Worm (Caenorhabditis elegans): ENCODE results near the gene R05H5.3.

The R05H5.3 gene

ce11 chrII:10203765-10204164 is 6.3 kb downstream of the R05H5.3 start:
- TF ChIP-seq nhr-237 (tag; optimal IDR thresholded peaks at IDR 0.05) (peak; percentile 34), bed-3 (GFP tag; optimal IDR thresholded peaks at IDR 0.05) (no peak), sptf-1 (tag; optimal IDR thresholded peaks at IDR 0.05) (no peak), sem-2 (GFP tag; optimal IDR thresholded peaks at IDR 0.05) (no peak), blmp-1 (tag; optimal IDR thresholded peaks at IDR 0.05) (peak; percentile 13), ham-2 (GFP tag; optimal IDR thresholded peaks at IDR 0.05) (peak; percentile 67), hlh-1 (tag; optimal IDR thresholded peaks at IDR 0.05) (no peak), flh-1 (GFP tag; optimal IDR thresholded peaks at IDR 0.05) (no peak), mab-5 (tag; optimal IDR thresholded peaks at IDR 0.05) (no peak), elt-3 (tag; optimal IDR thresholded peaks at IDR 0.05) (no peak), mls-2 (tag; optimal IDR thresholded peaks at IDR 0.05) (no peak), pha-4 (tag; optimal IDR thresholded peaks at IDR 0.05) (peak; percentile 68)

ce11 chrII:10204428-10205049 is 7.1 kb downstream of the R05H5.3 start:
- no peak for TF ChIP-seq tbx-8 (GFP tag; optimal IDR thresholded peaks at IDR 0.05)
- TF ChIP-seq lin-13 (tag; optimal IDR thresholded peaks at IDR 0.05), result no peak
- TF ChIP-seq nhr-237 (tag; optimal IDR thresholded peaks at IDR 0.05), result no peak
- TF ChIP-seq nhr-12 (tag; optimal IDR thresholded peaks at IDR 0.05), result no peak
- TF ChIP-seq mab-5 (tag; optimal IDR thresholded peaks at IDR 0.05), result no peak
- peak; percentile 32 for TF ChIP-seq pha-4 (tag; optimal IDR thresholded peaks at IDR 0.05)
- no peak for TF ChIP-seq unc-62 (GFP tag; optimal IDR thresholded peaks at IDR 0.05)
- TF ChIP-seq mep-1 (tag; optimal IDR thresholded peaks at IDR 0.05), result no peak
- no peak for TF ChIP-seq drap-1 (GFP tag; optimal IDR thresholded peaks at IDR 0.05)
- no peak for TF ChIP-seq M03D4.4 (tag; optimal IDR thresholded peaks at IDR 0.05)
- peak; percentile 53 for TF ChIP-seq hlh-1 (tag; optimal IDR thresholded peaks at IDR 0.05)
- no peak for TF ChIP-seq ces-1 (GFP tag; optimal IDR thresholded peaks at IDR 0.05)
- TF ChIP-seq bed-3 (GFP tag; optimal IDR thresholded peaks at IDR 0.05), result no peak
- TF ChIP-seq cnd-1 (tag; optimal IDR thresholded peaks at IDR 0.05), result no peak

- TF ChIP-seq blmp-1 (tag; optimal IDR thresholded peaks at IDR 0.05) (no peak), ztf-11 (tag; optimal IDR thresholded peaks at IDR 0.05) (no peak), unc-39 (tag; optimal IDR thresholded peaks at IDR 0.05) (no peak), elt-3 (tag; optimal IDR thresholded peaks at IDR 0.05) (no peak), cnd-1 (tag; optimal IDR thresholded peaks at IDR 0.05) (no peak), nhr-237 (tag; optimal IDR thresholded peaks at IDR 0.05) (no peak), bed-3 (GFP tag; optimal IDR thresholded peaks at IDR 0.05) (no peak), sem-2 (GFP tag; optimal IDR thresholded peaks at IDR 0.05) (no peak), ceh-43 (GFP tag; optimal IDR thresholded peaks at IDR 0.05) (no peak), hlh-1 (tag; optimal IDR thresholded peaks at IDR 0.05) (no peak)
These were observed 9.0 kb downstream of the R05H5.3 start, which contains the start of gene T01E8.1 for ce11 chrII:10206425-10206824. Gene T01E8.1, plus strand, starts transcription at chrII:10206725.

ce11 chrII:10218171-10218570 is 20.7 kb downstream of the R05H5.3 start, which contains the start of gene ref-1:
Gene ref-1, plus strand, starts transcription at chrII:10218471.
- no peak for TF ChIP-seq unc-120 (tag; optimal IDR thresholded peaks at IDR 0.05; ENCODE audit: poor library complexity, severe bottlenecking)
- no peak for TF ChIP-seq drap-1 (GFP tag; optimal IDR thresholded peaks at IDR 0.05)
- no peak for TF ChIP-seq mls-2 (tag; optimal IDR thresholded peaks at IDR 0.05)
- TF ChIP-seq lin-32 (GFP tag; optimal IDR thresholded peaks at IDR 0.05), result no peak
- TF ChIP-seq unc-39 (tag; optimal IDR thresholded peaks at IDR 0.05), result no peak
- TF ChIP-seq ces-1 (GFP tag; optimal IDR thresholded peaks at IDR 0.05), result no peak
- TF ChIP-seq ham-2 (GFP tag; optimal IDR thresholded peaks at IDR 0.05), result no peak
- TF ChIP-seq nhr-237 (tag; optimal IDR thresholded peaks at IDR 0.05), result no peak
- no peak for TF ChIP-seq ztf-11 (tag; optimal IDR thresholded peaks at IDR 0.05)
- no peak for TF ChIP-seq lin-13 (tag; optimal IDR thresholded peaks at IDR 0.05)
- TF ChIP-seq lsy-2 (tag; optimal IDR thresholded peaks at IDR 0.05), result no peak
- no peak for TF ChIP-seq nhr-12 (tag; optimal IDR thresholded peaks at IDR 0.05)
- no peak for TF ChIP-seq flh-1 (GFP tag; optimal IDR thresholded peaks at IDR 0.05)
- no peak for TF ChIP-seq ceh-43 (GFP tag; optimal IDR thresholded peaks at IDR 0.05)

ce11 chrII:10220631-10221030 is 23.2 kb downstream of the R05H5.3 start:
- TF ChIP-seq mab-5 (tag; optimal IDR thresholded peaks at IDR 0.05) (no peak), zip-8 (tag; optimal IDR thresholded peaks at IDR 0.05) (no peak), nhr-237 (tag; optimal IDR thresholded peaks at IDR 0.05) (no peak), nhr-12 (tag; optimal IDR thresholded peaks at IDR 0.05) (no peak), pha-4 (tag; optimal IDR thresholded peaks at IDR 0.05) (no peak)

- TF ChIP-seq ham-2 (GFP tag; optimal IDR thresholded peaks at IDR 0.05) (no peak), sptf-1 (tag; optimal IDR thresholded peaks at IDR 0.05) (no peak), unc-62 (GFP tag; optimal IDR thresholded peaks at IDR 0.05) (no peak), mls-2 (tag; optimal IDR thresholded peaks at IDR 0.05) (no peak), nhr-28 (tag; optimal IDR thresholded peaks at IDR 0.05) (no peak), tbx-8 (GFP tag; optimal IDR thresholded peaks at IDR 0.05) (no peak), flh-1 (GFP tag; optimal IDR thresholded peaks at IDR 0.05) (no peak), bed-3 (GFP tag; optimal IDR thresholded peaks at IDR 0.05) (no peak), elt-3 (tag; optimal IDR thresholded peaks at IDR 0.05) (no peak), sem-2 (GFP tag; optimal IDR thresholded peaks at IDR 0.05) (no peak), ztf-11 (tag; optimal IDR thresholded peaks at IDR 0.05) (no peak), blmp-1 (tag; optimal IDR thresholded peaks at IDR 0.05) (no peak), nhr-2 (tag; optimal IDR thresholded peaks at IDR 0.05) (no peak), lin-13 (tag; optimal IDR thresholded peaks at IDR 0.05) (no peak)
These were observed 24.2 kb downstream of the R05H5.3 start for ce11 chrII:10221627-10222026.

Measured in whole organism, mixed stage, embryonic.